Fruit fly (Drosophila melanogaster): ENCODE measurements around the gene PolZ2.

DNA sequence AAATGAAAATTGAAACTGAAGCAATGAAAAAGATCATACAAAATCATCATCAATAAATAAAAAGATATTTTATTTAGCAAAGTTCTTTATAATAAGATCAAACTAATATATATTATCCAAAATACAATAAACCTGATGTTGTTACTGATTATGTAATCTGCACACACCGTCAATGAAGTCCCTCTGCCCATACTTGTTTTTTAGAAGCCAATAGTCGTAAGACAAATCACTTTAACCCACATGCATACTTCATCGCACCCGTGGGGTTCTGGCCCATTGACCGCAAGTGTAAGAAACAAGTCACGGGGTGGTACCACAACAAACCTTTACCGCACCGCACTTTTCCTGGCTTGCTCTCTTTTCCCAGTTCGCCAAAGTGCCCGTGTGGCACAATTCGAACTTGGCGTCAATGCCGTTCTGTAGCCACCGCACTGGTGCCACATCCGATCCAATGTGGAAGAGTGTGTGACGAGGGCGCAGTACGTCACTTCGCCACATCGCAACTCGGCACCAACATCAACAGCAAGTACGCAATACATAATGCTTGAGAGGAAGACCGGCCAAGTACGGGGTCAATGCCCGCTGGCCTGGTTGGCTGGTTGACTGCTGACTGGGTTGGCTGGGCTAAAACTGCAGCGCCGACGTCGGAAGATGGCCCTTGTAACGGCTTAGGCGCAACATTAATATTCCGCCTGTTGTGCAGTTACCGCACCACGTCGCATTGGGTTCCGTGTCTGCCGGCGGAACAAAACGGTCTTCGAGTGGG lies 15.6 kb upstream of the PolZ2 start:
- TF ChIP-seq EcR (GFP tag; optimal IDR thresholded peaks at IDR 0.05) (peak; percentile 83), CG10348 (GFP tag; IDR thresholded peaks at IDR 0.05) (no peak), Pif1B (GFP tag; optimal IDR thresholded peaks at IDR 0.05) (peak; percentile 30), CG34367 (tag; optimal IDR thresholded peaks at IDR 0.05) (no peak), rn (GFP tag; IDR thresholded peaks at IDR 0.05) (no peak), CG17806 (tag; optimal IDR thresholded peaks at IDR 0.05) (no peak), CG13204 (GFP tag; optimal IDR thresholded peaks at IDR 0.05) (no peak), CG8301 (tag; optimal IDR thresholded peaks at IDR 0.05) (no peak), CG14655 (GFP tag; optimal IDR thresholded peaks at IDR 0.05) (no peak), D1 (tag; optimal IDR thresholded peaks at IDR 0.05) (no peak), CG12605 (GFP tag; IDR thresholded peaks at IDR 0.05) (no peak), CG8159 (tag; optimal IDR thresholded peaks at IDR 0.05) (no peak), Ets98B (GFP tag; IDR thresholded peaks at IDR 0.05) (no peak)
